Worm (Caenorhabditis elegans) whole organism, L4/young adult: Measurements from ENCODE around the gene srx-119.
"Not testable (repeated sequence)": the region's sequence is repeated elsewhere in the genome, so short reads cannot be mapped to it uniquely, and the experiment has no call there.

Source experiments
- W03F9.2 ChIP-seq: fragments of 150-350 bp; optimal IDR thresholded peaks from 2 replicates; lab custom pipeline; 2014; ENCODE audit warnings: missing biosample characterization, missing genetic modification characterization
- dao-5 ChIP-seq: sonication (generic microtip); optimal IDR thresholded peaks from 2 replicates; lab custom pipeline; 2016; ENCODE audit warnings: missing genotype, missing genetic modification characterization, moderate library complexity, missing compliant biosample characterization
- him-1 ChIP-seq: sonication (generic microtip); optimal IDR thresholded peaks from 2 replicates; lab custom pipeline; 2016; ENCODE audit warnings: missing genotype, missing genetic modification reagents, missing genetic modification characterization, missing compliant biosample characterization

Gene srx-119

DNA sequence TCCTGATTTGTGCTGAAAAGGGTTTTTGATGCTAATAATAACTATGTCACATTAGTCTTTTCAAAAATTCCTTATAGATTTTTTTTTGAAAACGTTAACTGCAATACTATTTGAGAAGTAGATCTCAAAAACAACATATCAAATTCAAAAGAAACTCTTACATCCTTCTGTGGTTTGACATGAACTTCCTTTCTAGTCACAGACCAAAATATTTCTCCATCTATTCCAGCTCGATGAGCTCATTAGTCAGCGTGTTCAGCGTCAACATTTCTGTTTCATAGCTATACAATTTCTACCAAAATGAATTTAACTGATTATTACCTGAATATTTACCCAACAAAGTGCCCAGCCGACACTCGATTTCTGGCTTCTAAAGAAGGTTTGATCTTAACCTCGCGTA is 19.4 kb upstream of the srx-119 start, which contains the start of gene srh-67:
TSS of gene srh-67 (plus strand) at position 301 of the 400 bp plus-strand sequence.
- TF ChIP-seq W03F9.2, result no peak
- TF ChIP-seq him-1 (tag; lab: Kevin White, UChicago), result no peak
- no peak for TF ChIP-seq dao-5 (tag; lab: Kevin White, UChicago)

DNA sequence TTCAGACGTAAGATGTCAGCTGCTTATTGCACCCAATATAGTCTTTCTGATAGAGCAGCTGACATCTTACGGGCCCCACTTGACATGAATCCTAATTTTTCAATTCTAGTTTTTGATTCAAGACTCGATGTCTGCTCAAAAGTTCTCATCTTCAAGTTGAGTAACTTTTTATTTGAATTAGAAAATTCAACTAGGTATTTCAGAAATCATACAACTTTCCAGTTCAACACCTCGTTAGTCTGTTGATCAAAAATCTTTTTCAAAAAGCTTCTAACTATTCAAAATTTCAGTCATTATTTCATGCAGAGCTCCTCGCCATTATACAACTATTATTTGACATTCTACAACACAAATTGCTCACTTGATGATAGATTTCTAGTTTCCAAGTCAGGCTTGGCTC is 16.2 kb upstream of the srx-119 start, which contains the start of gene srh-73:
TSS of gene srh-73 (plus strand) at position 301 of the 400 bp plus-strand sequence.
- no peak for TF ChIP-seq W03F9.2
- TF ChIP-seq him-1 (tag; lab: Kevin White, UChicago), result no peak
- no peak for TF ChIP-seq dao-5 (tag; lab: Kevin White, UChicago)

DNA sequence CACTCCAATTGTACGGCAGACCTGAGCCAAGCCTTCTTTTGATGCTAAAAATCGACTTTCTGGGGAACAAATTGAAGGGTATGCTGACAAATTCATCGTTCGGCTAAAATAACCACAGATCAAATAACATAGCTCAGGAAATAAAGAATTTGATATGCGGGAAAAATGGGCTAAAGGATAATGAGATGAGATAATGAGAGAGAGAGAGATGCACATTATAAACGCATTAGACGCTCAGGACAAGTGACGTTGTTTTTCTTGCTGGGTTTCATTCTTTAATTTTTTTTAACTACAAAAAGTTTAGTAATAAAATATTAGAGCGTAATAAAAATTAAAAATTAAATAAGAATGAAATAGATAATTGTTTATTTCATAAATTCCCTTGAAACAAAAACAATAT is 13.4 kb upstream of the srx-119 start, which contains the start of gene srh-69:
TSS of gene srh-69 (minus strand) at position 101 of the 400 bp plus-strand sequence.
- no peak for TF ChIP-seq W03F9.2
- TF ChIP-seq dao-5 (tag; lab: Kevin White, UChicago), result no peak
- no peak for TF ChIP-seq him-1 (tag; lab: Kevin White, UChicago)

ce11 chrII:12516313-12516712 is 11.7 kb upstream of the srx-119 start, which contains the start of gene srh-61:
Gene srh-61 (minus strand): TSS chrII:12516413.
- TF ChIP-seq dao-5 (tag; lab: Kevin White, UChicago) (no peak), W03F9.2 (no peak), him-1 (tag; lab: Kevin White, UChicago) (no peak)

- TF ChIP-seq W03F9.2, result no peak
Measured at ce11 chrII:12518008-12518407, 10.0 kb upstream of the srx-119 start.

- TF ChIP-seq him-1 (tag; lab: Kevin White, UChicago) (no peak), dao-5 (tag; lab: Kevin White, UChicago) (no peak), W03F9.2 (no peak)
Measured at ce11 chrII:12518809-12519344, 9.2 kb upstream of the srx-119 start, which contains the start of gene srh-70. Gene srh-70 (minus strand): TSS chrII:12518859.

- TF ChIP-seq W03F9.2 (no peak), him-1 (tag; lab: Kevin White, UChicago) (no peak), dao-5 (tag; lab: Kevin White, UChicago) (no peak)
Measured at ce11 chrII:12519616-12520015, 8.4 kb upstream of the srx-119 start, which contains the start of gene ceh-99. Gene ceh-99 (plus strand): TSS chrII:12519981.

- TF ChIP-seq dao-5 (tag; lab: Kevin White, UChicago), result no peak
- no peak for TF ChIP-seq W03F9.2
- TF ChIP-seq him-1 (tag; lab: Kevin White, UChicago), result no peak
Measured at ce11 chrII:12525526-12525925, 2.5 kb upstream of the srx-119 start, which contains the start of gene srx-118. Gene srx-118 (plus strand): TSS chrII:12525826.

DNA sequence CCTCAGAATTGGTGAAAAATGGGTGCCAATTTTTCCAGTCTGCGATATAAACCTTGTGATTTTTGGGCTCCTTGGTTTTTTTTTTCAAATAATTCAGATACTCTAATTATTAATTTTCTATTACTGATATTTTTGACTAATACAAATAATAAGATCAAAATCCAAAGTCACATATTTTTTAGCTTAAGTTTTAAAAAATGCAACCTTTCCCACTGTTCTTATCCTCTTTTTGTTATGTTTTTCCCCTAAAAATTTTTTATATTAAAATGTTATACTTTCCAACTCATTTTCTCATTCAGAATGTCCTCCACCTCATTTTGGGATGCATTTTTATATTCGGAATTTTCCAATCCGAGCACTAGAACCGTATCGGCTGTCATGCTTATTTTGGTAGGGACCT is 2.9 kb downstream of the srx-119 start, which contains the start of gene srx-120:
TSS of gene srx-120 (plus strand) at position 301 of the 400 bp plus-strand sequence.
- TF ChIP-seq dao-5 (tag; lab: Kevin White, UChicago), result no peak
- no peak for TF ChIP-seq W03F9.2
- no peak for TF ChIP-seq him-1 (tag; lab: Kevin White, UChicago)

DNA sequence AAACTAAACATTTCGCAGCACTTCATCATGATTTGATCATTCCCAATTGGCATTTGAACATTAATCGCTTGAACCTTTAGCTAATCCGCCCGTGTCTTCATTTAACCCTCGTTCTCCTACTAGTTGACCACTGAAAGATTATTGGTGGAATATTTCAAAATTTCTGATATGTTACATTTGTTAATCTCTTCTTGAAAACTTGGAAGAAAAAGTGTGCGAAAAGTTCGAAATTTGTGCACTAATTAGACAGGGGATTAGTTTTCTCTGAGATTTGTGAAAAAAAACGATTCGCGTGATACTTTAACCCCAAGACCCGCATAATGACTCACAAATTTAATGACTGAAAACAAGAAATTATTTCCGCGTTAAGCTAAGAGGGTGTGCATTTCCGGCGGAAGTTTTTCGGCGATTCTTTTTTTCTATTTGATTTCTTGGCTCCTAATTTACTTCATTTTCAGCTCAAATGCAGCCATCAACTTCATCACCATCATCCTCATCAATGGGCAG is 7.3 kb downstream of the srx-119 start, which contains the start of gene nimk-1:
TSS of gene nimk-1 (plus strand) at position 457 of the 507 bp plus-strand sequence.
- no peak for TF ChIP-seq him-1 (tag; lab: Kevin White, UChicago)
- no peak for TF ChIP-seq W03F9.2
- TF ChIP-seq dao-5 (tag; lab: Kevin White, UChicago), result no peak

- not testable (repeated sequence) for TF ChIP-seq him-1 (tag; lab: Kevin White, UChicago); dao-5 (tag; lab: Kevin White, UChicago); W03F9.2
Measured at ce11 chrII:12536203-12536602, 8.2 kb downstream of the srx-119 start, which contains the start of gene F49C5.3. Gene F49C5.3 (plus strand): TSS chrII:12536503.

ce11 chrII:12539395-12539794 is 11.3 kb downstream of the srx-119 start:
- TF ChIP-seq W03F9.2 (no peak), dao-5 (tag; lab: Kevin White, UChicago) (no peak)

DNA sequence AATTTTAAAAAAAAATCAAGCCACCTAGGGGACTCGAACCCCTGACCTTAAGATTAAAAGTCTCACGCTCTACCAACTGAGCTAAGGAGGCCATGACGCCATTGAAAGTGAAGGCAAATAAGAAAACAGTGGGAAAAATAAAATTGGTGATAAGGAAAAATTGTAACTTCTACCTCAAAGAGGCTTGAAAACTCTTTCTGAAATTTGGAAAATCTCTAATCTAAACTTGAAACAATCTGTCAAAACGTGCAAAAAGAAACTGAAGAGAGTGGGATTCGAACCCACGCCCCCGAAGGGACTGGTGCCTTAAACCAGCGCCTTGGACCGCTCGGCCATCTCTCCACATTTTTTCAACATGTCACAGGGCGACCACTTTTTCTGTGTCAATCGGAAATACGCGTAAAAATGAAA is 13.6 kb downstream of the srx-119 start:
- TF ChIP-seq dao-5 (tag; lab: Kevin White, UChicago), result peak; percentile 64

DNA sequence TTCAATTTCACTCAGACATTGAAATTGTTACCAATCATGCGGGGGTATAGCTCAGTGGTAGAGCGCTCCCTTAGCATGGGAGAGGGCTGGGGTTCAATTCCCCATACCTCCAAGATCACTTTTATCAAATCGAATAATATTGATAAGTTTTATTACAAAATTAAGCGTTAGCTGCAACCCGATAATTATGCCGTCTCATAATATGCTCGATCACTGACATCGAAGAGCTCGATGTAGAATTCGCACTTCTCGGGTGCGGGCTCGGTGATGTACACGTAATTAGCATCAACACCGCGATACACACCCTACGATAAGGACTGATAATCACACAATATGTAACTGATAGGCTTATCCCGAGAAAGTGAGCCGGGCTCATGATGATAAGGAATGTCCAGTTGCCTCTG is 14.5 kb downstream of the srx-119 start:
- TF ChIP-seq W03F9.2, result no peak
- TF ChIP-seq dao-5 (tag; lab: Kevin White, UChicago), result no peak
- TF ChIP-seq him-1 (tag; lab: Kevin White, UChicago), result no peak
